Fruit fly (Drosophila melanogaster): ENCODE results near the gene CG7536.

- no peak for TF ChIP-seq CG6163 (GFP tag; IDR thresholded peaks at IDR 0.05)
- no peak for TF ChIP-seq Met (GFP tag; optimal IDR thresholded peaks at IDR 0.05)
- TF ChIP-seq CG8319 (GFP tag; optimal IDR thresholded peaks at IDR 0.05), result no peak
- TF ChIP-seq Hr39 (GFP tag; optimal IDR thresholded peaks at IDR 0.05), result no peak
- TF ChIP-seq CG15336 (GFP tag; IDR thresholded peaks at IDR 0.05), result no peak
- no peak for TF ChIP-seq dac (GFP tag; optimal IDR thresholded peaks at IDR 0.05)
- TF ChIP-seq fd85E (GFP tag; optimal IDR thresholded peaks at IDR 0.05), result no peak
- no peak for TF ChIP-seq salr (GFP tag; optimal IDR thresholded peaks at IDR 0.05)
- no peak for TF ChIP-seq CG31627 (GFP tag; optimal IDR thresholded peaks at IDR 0.05)
- TF ChIP-seq CG32006 (GFP tag; optimal IDR thresholded peaks at IDR 0.05), result no peak
- TF ChIP-seq cyc (GFP tag; optimal IDR thresholded peaks at IDR 0.05), result no peak
- no peak for TF ChIP-seq CG7368 (GFP tag; optimal IDR thresholded peaks at IDR 0.05)
- no peak for TF ChIP-seq Gug (GFP tag; IDR thresholded peaks at IDR 0.05)
- no peak for TF ChIP-seq CG6808 (GFP tag; optimal IDR thresholded peaks at IDR 0.05)
Measured at dm6 chrX:18125520-18125919, 37.2 kb upstream of the CG7536 start.
